Fruit fly (Drosophila melanogaster) ovary, adult (tissue): ENCODE data around the gene CG5835.

Experiments used
- CG17801 ChIP-seq: fragments of 200-800 bp; optimal IDR thresholded peaks from 2 replicates; lab custom pipeline; 2019; ENCODE audit warnings: missing biosample characterization, mild to moderate bottlenecking, missing genetic modification characterization, moderate library complexity; ENCODE audit not compliant: partially characterized antibody

Gene CG5835

dm6 chr3R:19108126-19108525, 45.4 kb downstream of the CG5835 start:
- TF ChIP-seq CG17801: no peak

dm6 chr3R:19107058-19107457, 46.4 kb downstream of the CG5835 start:
- TF ChIP-seq CG17801: no peak

- no peak for TF ChIP-seq CG17801
These were observed 47.0 kb downstream of the CG5835 start for dm6 chr3R:19106452-19106851.

- no peak for TF ChIP-seq CG17801
These were observed 47.7 kb downstream of the CG5835 start for dm6 chr3R:19105821-19106220.

- no peak for TF ChIP-seq CG17801
These were observed 49.4 kb downstream of the CG5835 start for dm6 chr3R:19104123-19104522.

- TF ChIP-seq CG17801: no peak
These were observed 50.3 kb downstream of the CG5835 start for dm6 chr3R:19103189-19103588.

dm6 chr3R:19101267-19101840, 52.1 kb downstream of the CG5835 start:
- no peak for TF ChIP-seq CG17801

dm6 chr3R:19100098-19100497, 53.4 kb downstream of the CG5835 start:
- TF ChIP-seq CG17801: no peak
